Worm (Caenorhabditis elegans): ENCODE measurements around the gene cyp-34A1.

- TF ChIP-seq mab-5 (tag; optimal IDR thresholded peaks at IDR 0.05) (no peak), nhr-28 (tag; optimal IDR thresholded peaks at IDR 0.05) (no peak), nhr-2 (tag; optimal IDR thresholded peaks at IDR 0.05) (no peak), lin-13 (tag; optimal IDR thresholded peaks at IDR 0.05) (no peak), snpc-4 (tag; optimal IDR thresholded peaks at IDR 0.05) (no peak), pha-4 (tag; optimal IDR thresholded peaks at IDR 0.05) (no peak), lsy-2 (tag; optimal IDR thresholded peaks at IDR 0.05) (no peak), blmp-1 (tag; optimal IDR thresholded peaks at IDR 0.05) (no peak), nhr-12 (tag; optimal IDR thresholded peaks at IDR 0.05) (no peak), unc-62 (GFP tag; optimal IDR thresholded peaks at IDR 0.05) (no peak), elt-3 (tag; optimal IDR thresholded peaks at IDR 0.05) (no peak), ham-2 (GFP tag; optimal IDR thresholded peaks at IDR 0.05) (no peak), nhr-237 (tag; optimal IDR thresholded peaks at IDR 0.05) (no peak), ceh-43 (GFP tag; optimal IDR thresholded peaks at IDR 0.05) (no peak)
Measured at ce11 chrV:15252082-15252481, 35.7 kb downstream of the cyp-34A1 start, which contains the start of gene srbc-76.
